Worm (Caenorhabditis elegans) whole organism, L1 larva: ENCODE results near the gene R10E8.2.

Source experiments
- ceh-90 ChIP-seq: sonication (generic microtip); optimal IDR thresholded peaks from 2 replicates; lab custom pipeline; 2016; ENCODE audit warnings: missing genetic modification characterization, missing compliant biosample characterization
- dpl-1 ChIP-seq, 3 experiments: fragments of 150-350 bp in 2 of 3; sonication (generic microtip) in 1 of 3; optimal IDR thresholded peaks; 2 replicates each; lab custom pipeline; 2014 to 2017; ENCODE audit warnings: missing biosample characterization in 3 of 3, missing genetic modification characterization in 3 of 3, missing genetic modification reagents in 3 of 3
- dsc-1 ChIP-seq: sonication (generic microtip); optimal IDR thresholded peaks from 2 replicates; lab custom pipeline; 2016; ENCODE audit warnings: mild to moderate bottlenecking, missing genetic modification characterization, missing compliant biosample characterization
- egl-27 ChIP-seq, 2 experiments: fragments of 150-350 bp in 1 of 2; sonication (generic microtip); optimal IDR thresholded peaks; 3 replicates each; lab custom pipeline; 2017 to 2018; ENCODE audit warnings: missing biosample characterization in 2 of 2, missing genetic modification characterization in 2 of 2, missing genetic modification reagents in 2 of 2
- nhr-12 ChIP-seq: sonication (generic microtip); optimal IDR thresholded peaks from 2 replicates; lab custom pipeline; 2017; ENCODE audit warnings: missing biosample characterization, missing genetic modification characterization
- nhr-237 ChIP-seq: fragments of 150-350 bp; optimal IDR thresholded peaks from 2 replicates; lab custom pipeline; 2014; ENCODE audit warnings: missing biosample characterization, missing genetic modification characterization
- nhr-85 ChIP-seq: sonication (generic microtip); peaks from one replicate; lab custom pipeline; 2016; ENCODE audit warnings: missing genetic modification characterization, inconsistent platforms, missing compliant biosample characterization
- skn-1 ChIP-seq: fragments of 150-350 bp; optimal IDR thresholded peaks from 2 replicates; lab custom pipeline; 2014; ENCODE audit warnings: missing biosample characterization, missing genetic modification characterization

DNA sequence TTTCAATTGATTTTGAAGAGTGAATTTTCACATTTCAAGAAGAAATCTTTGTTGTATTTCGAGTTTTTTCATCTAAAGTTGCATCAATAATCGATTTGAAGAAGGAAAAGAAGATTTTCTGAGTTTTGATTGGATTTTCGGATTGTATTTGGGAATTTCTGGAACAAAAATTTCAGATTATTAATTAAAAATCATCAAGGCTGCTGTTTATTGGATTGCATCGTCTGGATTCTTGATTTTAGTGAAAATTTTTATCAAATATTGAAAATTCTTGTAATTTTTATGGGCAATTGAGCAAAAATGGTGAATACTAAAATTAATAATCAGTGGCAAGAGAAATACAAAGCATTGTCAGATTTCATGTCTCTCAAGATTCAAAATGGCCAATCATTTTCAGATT is 44.9 kb downstream of the R10E8.2 start, which contains the start of gene Y51A2A.5:
- TF ChIP-seq dsc-1 (no peak), nhr-85 (tag; lab: Kevin White, UChicago) (no peak), nhr-12 (tag; lab: Kevin White, UChicago) (no peak), skn-1 (tag; lab: Kevin White, UChicago) (no peak), dpl-1 (GFP tag; optimal IDR thresholded peaks at IDR 0.05; lab: Kevin White, UChicago) (no peak), egl-27 (tag; optimal IDR thresholded peaks at IDR 0.05; lab: Kevin White, UChicago) (no peak), nhr-237 (tag; lab: Kevin White, UChicago) (no peak), ceh-90 (tag; lab: Kevin White, UChicago) (no peak)
